Fruit fly (Drosophila melanogaster): ENCODE measurements around the gene CAH8.

The CAH8 gene

DNA sequence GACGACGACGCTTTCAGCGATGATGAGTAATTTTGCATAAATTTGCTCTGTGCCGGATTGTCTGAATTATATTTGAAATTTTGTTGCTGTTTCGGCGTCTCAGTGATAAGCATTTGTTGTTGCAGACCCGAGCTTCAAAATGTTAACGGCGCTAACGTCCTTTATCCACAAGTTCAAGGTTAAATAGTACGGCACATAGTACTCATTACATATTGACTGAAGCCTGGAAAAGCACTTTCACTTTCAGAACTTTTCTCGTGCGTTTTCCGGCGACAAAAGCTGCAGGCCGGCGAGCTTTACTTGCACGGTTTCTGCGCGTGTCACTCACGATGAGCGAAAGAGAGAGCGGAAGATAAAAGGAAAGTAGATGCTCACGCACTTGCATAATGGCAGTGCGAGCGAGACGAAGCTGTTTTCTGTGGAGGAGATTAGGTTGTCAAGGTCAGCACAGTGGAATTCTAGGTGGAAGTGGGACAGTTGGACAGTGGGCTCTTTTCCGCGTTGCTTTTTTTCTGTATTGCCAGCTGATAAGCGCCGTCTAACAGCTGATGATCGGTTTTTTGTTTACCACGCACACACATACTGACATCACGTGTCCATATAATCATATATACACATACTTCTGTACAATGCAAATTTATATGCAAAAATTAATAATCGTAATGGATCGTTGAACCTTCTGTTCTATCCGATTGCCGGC, 21.3 kb downstream of the CAH8 start (continued):
- no peak for TF ChIP-seq bab2 (GFP tag; optimal IDR thresholded peaks at IDR 0.05)
- no peak for TF ChIP-seq PHDP (tag; optimal IDR thresholded peaks at IDR 0.05)
- peak; percentile 72 for TF ChIP-seq sna (GFP tag; IDR thresholded peaks at IDR 0.05; ENCODE audit: partially characterized antibody)
- no peak for TF ChIP-seq CG10462 (GFP tag; optimal IDR thresholded peaks at IDR 0.05)
- no peak for TF ChIP-seq Meics (GFP tag; optimal IDR thresholded peaks at IDR 0.05)
- TF ChIP-seq CG31441 (GFP tag; IDR thresholded peaks at IDR 0.05), result peak; percentile 35
- peak; percentile 54 for TF ChIP-seq CG34376 (GFP tag; optimal IDR thresholded peaks at IDR 0.05)
- TF ChIP-seq CG14710 (tag; optimal IDR thresholded peaks at IDR 0.05), result peak; percentile 25
- TF ChIP-seq CG14860 (GFP tag; IDR thresholded peaks at IDR 0.05; ENCODE audit: partially characterized antibody), result 0 out of 3 replicates have a peak, but pooled peaks have one; percentile 29
- 0 out of 2 replicates have a peak, but pooled peaks have one; percentile 8 for TF ChIP-seq MBD-R2 (GFP tag; IDR thresholded peaks at IDR 0.05)
- no peak for TF ChIP-seq fru (optimal IDR thresholded peaks at IDR 0.05)
- TF ChIP-seq hbn (GFP tag; IDR thresholded peaks at IDR 0.05; ENCODE audit: partially characterized antibody), result no peak
- no peak for TF ChIP-seq CG4328 (GFP tag; optimal IDR thresholded peaks at IDR 0.05)
- TF ChIP-seq vnd (GFP tag; IDR thresholded peaks at IDR 0.05; ENCODE audit: partially characterized antibody), result peak; percentile 60
- no peak for TF ChIP-seq Six4 (GFP tag; optimal IDR thresholded peaks at IDR 0.05)
- TF ChIP-seq CG6854 (GFP tag; optimal IDR thresholded peaks at IDR 0.05), result no peak
- 0 out of 2 replicates have a peak, but pooled peaks have one; percentile 39 for TF ChIP-seq ato (GFP tag; IDR thresholded peaks at IDR 0.05; ENCODE audit: partially characterized antibody)
- 0 out of 3 replicates have a peak, but pooled peaks have one; percentile 29 for TF ChIP-seq ken (GFP tag; IDR thresholded peaks at IDR 0.05)
- no peak for TF ChIP-seq danr (GFP tag; IDR thresholded peaks at IDR 0.05)
- peak; percentile 65 for TF ChIP-seq Med (GFP tag)
- TF ChIP-seq CG15073 (GFP tag; optimal IDR thresholded peaks at IDR 0.05), result no peak
- no peak for TF ChIP-seq Bdp1 (GFP tag; optimal IDR thresholded peaks at IDR 0.05)
- TF ChIP-seq CG4730 (GFP tag; IDR thresholded peaks at IDR 0.05), result 0 out of 2 replicates have a peak, but pooled peaks have one; percentile 15
- no peak for TF ChIP-seq CG8281 (tag; optimal IDR thresholded peaks at IDR 0.05)
- no peak for TF ChIP-seq CG43689 (GFP tag; IDR thresholded peaks at IDR 0.05)
- TF ChIP-seq Pdp1 (GFP tag; optimal IDR thresholded peaks at IDR 0.05), result peak in 1 of 2 experiments; percentile 96
- no peak for TF ChIP-seq CG8290 (GFP tag; optimal IDR thresholded peaks at IDR 0.05)
- peak in 1 of 2 experiments; percentile 33 for TF ChIP-seq CG8290 (tag; optimal IDR thresholded peaks at IDR 0.05)
- TF ChIP-seq corto (GFP tag; optimal IDR thresholded peaks at IDR 0.05), result no peak

DNA sequence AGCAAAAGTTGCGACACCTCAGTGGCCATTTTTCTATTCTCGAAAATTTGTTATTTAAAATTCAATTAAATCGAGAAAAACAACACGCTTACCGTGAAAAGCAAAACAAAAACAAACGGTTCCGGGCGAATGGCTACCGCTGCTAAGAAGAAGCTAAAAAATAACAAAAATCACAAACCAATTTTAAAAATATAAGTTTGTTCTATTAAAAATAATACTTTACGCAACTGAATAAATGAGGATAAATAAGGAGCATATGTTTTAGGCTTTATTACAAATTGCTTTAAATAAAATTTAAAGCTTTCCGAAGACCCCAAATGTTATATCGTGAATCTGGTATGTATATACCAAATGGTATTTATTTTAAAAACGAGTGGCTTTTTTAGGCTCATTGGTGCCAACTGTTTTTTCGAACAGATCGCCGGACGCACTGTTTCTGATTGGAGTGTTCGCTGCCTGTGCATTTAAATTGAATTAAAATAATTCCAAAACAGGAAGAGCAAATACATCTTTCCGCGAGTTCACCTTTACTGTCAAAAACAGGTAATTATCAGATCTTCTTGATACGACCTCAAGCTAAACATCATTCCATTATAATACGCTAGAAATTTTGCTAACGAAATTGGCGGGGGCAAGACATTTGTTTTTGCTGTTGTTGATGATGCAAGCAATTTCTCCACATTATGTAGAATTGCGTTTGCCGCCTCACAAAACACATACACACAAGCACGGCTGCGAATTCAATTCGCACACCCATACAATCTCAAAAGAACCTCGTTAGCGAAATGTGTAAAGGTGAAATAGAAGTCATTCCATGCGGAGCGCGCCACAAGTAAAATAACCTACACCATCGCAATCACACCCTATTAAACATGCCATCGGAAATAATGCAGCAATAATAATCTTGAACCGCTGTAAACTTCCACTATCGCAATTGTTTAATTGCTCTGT, 22.1 kb downstream of the CAH8 start, which contains the start of the genes Polr3F and PyK:
Gene Polr3F (minus strand): TSS at position 248 of the 951 bp plus-strand sequence.
Gene PyK (plus strand): TSS at position 411 of the 951 bp plus-strand sequence.
- TF ChIP-seq gcm (GFP tag; optimal IDR thresholded peaks at IDR 0.05) (no peak), vnd (GFP tag; IDR thresholded peaks at IDR 0.05; ENCODE audit: partially characterized antibody) (no peak), CG2116 (GFP tag; optimal IDR thresholded peaks at IDR 0.05) (peak; percentile 32), CG11093 (GFP tag; IDR thresholded peaks at IDR 0.05) (no peak), NFAT (GFP tag; IDR thresholded peaks at IDR 0.05) (no peak), CG2202 (tag; optimal IDR thresholded peaks at IDR 0.05) (peak; percentile 15), sd (tag; optimal IDR thresholded peaks at IDR 0.05) (no peak), Bdp1 (GFP tag; optimal IDR thresholded peaks at IDR 0.05) (no peak), Opbp (GFP tag; IDR thresholded peaks at IDR 0.05; ENCODE audit: partially characterized antibody) (no peak), ash1 (GFP tag; optimal IDR thresholded peaks at IDR 0.05) (no peak), CG6813 (GFP tag; optimal IDR thresholded peaks at IDR 0.05) (no peak), CG33557 (GFP tag; optimal IDR thresholded peaks at IDR 0.05) (peak; percentile 19), PHDP (tag; optimal IDR thresholded peaks at IDR 0.05) (peak; percentile 56), so (GFP tag; IDR thresholded peaks at IDR 0.05) (no peak), Dek (tag; optimal IDR thresholded peaks at IDR 0.05) (peak; percentile 3), gt (GFP tag; IDR thresholded peaks at IDR 0.05) (no peak), lov (optimal IDR thresholded peaks at IDR 0.05) (no peak), lov (GFP tag; IDR thresholded peaks at IDR 0.05) (no peak), BtbVII (GFP tag; optimal IDR thresholded peaks at IDR 0.05) (no peak), zfh2 (GFP tag; optimal IDR thresholded peaks at IDR 0.05) (peak; percentile 15), run (tag; optimal IDR thresholded peaks at IDR 0.05) (no peak), CG10321 (GFP tag; IDR thresholded peaks at IDR 0.05) (no peak)

Measured in whole organism, embryonic.